Fruit fly (Drosophila melanogaster) whole organism, embryonic: Measurements from ENCODE around the gene Cpsf5.
A peak's percentile ranks its signal among the peaks of the same experiment; 100 is the strongest.

Source experiments
- BEAF-32 ChIP-seq: fragments of 200-800 bp; sonication (Bioruptor generic); optimal IDR thresholded peaks from 3 replicates; lab custom pipeline; 2017; ENCODE audit warnings: missing biosample characterization, missing genetic modification characterization, mild to moderate bottlenecking, moderate library complexity, missing genetic modification reagents
- Bgb ChIP-seq: fragments of 200-800 bp; sonication (Bioruptor generic); IDR thresholded peaks from 2 replicates; pipeline ENCODE4 v1.3.6; 2022; ENCODE audit warnings: missing biosample characterization, missing genetic modification characterization; ENCODE audit not compliant: partially characterized antibody
- CG10209 ChIP-seq: fragments of 200-800 bp; sonication (Bioruptor generic); optimal IDR thresholded peaks from 3 replicates; lab custom pipeline; 2017; ENCODE audit warnings: missing biosample characterization, mild to moderate bottlenecking, missing genetic modification characterization, missing genetic modification reagents
- CG10321 ChIP-seq: fragments of 200-800 bp; sonication (Bioruptor generic); IDR thresholded peaks from 2 replicates; pipeline ENCODE4 v1.3.6; 2022; ENCODE audit warnings: missing biosample characterization, missing genetic modification characterization
- CG10654 ChIP-seq: fragments of 200-800 bp; sonication (Bioruptor generic); optimal IDR thresholded peaks from 2 replicates; lab custom pipeline; 2016; ENCODE audit warnings: missing biosample characterization, missing genetic modification characterization
- CG12104 ChIP-seq: fragments of 200-800 bp; sonication (Bioruptor generic); optimal IDR thresholded peaks from 3 replicates; lab custom pipeline; 2016; ENCODE audit warnings: missing biosample characterization, missing genetic modification characterization
- CG12155 ChIP-seq: fragments of 200-800 bp; sonication (Bioruptor generic); optimal IDR thresholded peaks from 3 replicates; lab custom pipeline; 2016; ENCODE audit warnings: missing biosample characterization, missing genetic modification characterization
- CG12769 ChIP-seq: fragments of 200-800 bp; sonication (Bioruptor generic); optimal IDR thresholded peaks from 2 replicates; lab custom pipeline; 2019; ENCODE audit warnings: missing biosample characterization, mild to moderate bottlenecking, missing genetic modification characterization, moderate library complexity
- CG13424 ChIP-seq: fragments of 200-800 bp; sonication (Bioruptor generic); optimal IDR thresholded peaks from 2 replicates; lab custom pipeline; 2019; ENCODE audit warnings: missing biosample characterization, mild to moderate bottlenecking, missing genetic modification characterization, moderate library complexity
- CG14014 ChIP-seq: fragments of 200-800 bp; sonication (Bioruptor generic); IDR thresholded peaks from 2 replicates; pipeline ENCODE4 v1.3.6; 2022; ENCODE audit warnings: missing biosample characterization, missing genetic modification characterization
- CG14860 ChIP-seq: fragments of 200-800 bp; sonication (Bioruptor generic); IDR thresholded peaks from 3 replicates; pipeline ENCODE4 v1.3.6; 2022; ENCODE audit warnings: missing biosample characterization, missing genetic modification characterization; ENCODE audit not compliant: partially characterized antibody
- CG15601 ChIP-seq: fragments of 200-800 bp; sonication (Bioruptor generic); optimal IDR thresholded peaks from 3 replicates; lab custom pipeline; 2019; ENCODE audit warnings: missing biosample characterization, mild to moderate bottlenecking, missing genetic modification characterization, moderate library complexity
- CG16815 ChIP-seq: fragments of 200-800 bp; sonication (Bioruptor generic); optimal IDR thresholded peaks from 3 replicates; lab custom pipeline; 2017; ENCODE audit warnings: missing biosample characterization, mild to moderate bottlenecking, missing genetic modification characterization
- CG17612 ChIP-seq: fragments of 200-800 bp; sonication (Bioruptor generic); IDR thresholded peaks from 2 replicates; pipeline ENCODE4 v1.3.6; 2022; ENCODE audit warnings: missing biosample characterization, missing genetic modification characterization
- CG2875 ChIP-seq: fragments of 200-800 bp; sonication (Bioruptor generic); optimal IDR thresholded peaks from 2 replicates; lab custom pipeline; 2017; ENCODE audit warnings: missing biosample characterization, mild to moderate bottlenecking, missing genetic modification characterization, missing genetic modification reagents
- CG31388 ChIP-seq: fragments of 200-800 bp; sonication (Bioruptor generic); optimal IDR thresholded peaks from 2 replicates; lab custom pipeline; 2016; ENCODE audit warnings: missing biosample characterization, missing genetic modification characterization
- CG34376 ChIP-seq: fragments of 200-800 bp; sonication (Bioruptor generic); optimal IDR thresholded peaks from 2 replicates; lab custom pipeline; 2018; ENCODE audit warnings: missing biosample characterization, mild to moderate bottlenecking, missing genetic modification characterization
- CG3838 ChIP-seq: fragments of 200-800 bp; sonication (Bioruptor generic); optimal IDR thresholded peaks from 3 replicates; lab custom pipeline; 2016; ENCODE audit warnings: missing biosample characterization, missing genetic modification characterization
- CG3847 ChIP-seq: fragments of 200-800 bp; sonication (Bioruptor generic); IDR thresholded peaks from 2 replicates; pipeline ENCODE4 v1.3.6; 2022; ENCODE audit warnings: missing biosample characterization, missing genetic modification characterization
- CG4360 ChIP-seq: fragments of 200-800 bp; sonication (Bioruptor generic); IDR thresholded peaks from 2 replicates; pipeline ENCODE4 v1.3.6; 2022; ENCODE audit warnings: missing biosample characterization, missing genetic modification characterization
- CG4424 ChIP-seq: fragments of 200-800 bp; sonication (Bioruptor generic); optimal IDR thresholded peaks from 3 replicates; lab custom pipeline; 2016; ENCODE audit warnings: missing biosample characterization, missing genetic modification characterization
- CG7372 ChIP-seq: fragments of 200-800 bp; sonication (Bioruptor generic); IDR thresholded peaks from 2 replicates; pipeline ENCODE4 v1.3.6; 2022; ENCODE audit warnings: missing biosample characterization, missing genetic modification characterization
- CG8765 ChIP-seq: fragments of 200-800 bp; sonication (Bioruptor generic); IDR thresholded peaks from 2 replicates; pipeline ENCODE4 v1.3.6; 2022; ENCODE audit warnings: missing biosample characterization, missing genetic modification characterization
- CG9727 ChIP-seq: fragments of 200-800 bp; sonication (Bioruptor generic); optimal IDR thresholded peaks from 3 replicates; lab custom pipeline; 2017; ENCODE audit warnings: missing biosample characterization, mild to moderate bottlenecking, missing genetic modification characterization
- CG9876 ChIP-seq: fragments of 200-800 bp; sonication (Bioruptor generic); optimal IDR thresholded peaks from 2 replicates; lab custom pipeline; 2016; ENCODE audit warnings: missing biosample characterization, missing genetic modification characterization
- Chrac-16 ChIP-seq: fragments of 200-800 bp; sonication (Bioruptor generic); optimal IDR thresholded peaks from 3 replicates; lab custom pipeline; 2016; ENCODE audit warnings: missing biosample characterization, missing genetic modification characterization
- Dip3 ChIP-seq: fragments of 200-800 bp; sonication (Bioruptor generic); optimal IDR thresholded peaks from 3 replicates; lab custom pipeline; 2016; ENCODE audit warnings: missing biosample characterization, missing genetic modification characterization
- HLH3B ChIP-seq: fragments of 200-800 bp; sonication (Bioruptor generic); IDR thresholded peaks from 2 replicates; pipeline ENCODE4 v1.3.6; 2022; ENCODE audit warnings: missing biosample characterization, missing genetic modification characterization
- HLH4C ChIP-seq: fragments of 200-800 bp; sonication (Bioruptor generic); IDR thresholded peaks from 3 replicates; pipeline ENCODE4 v1.3.6; 2022; ENCODE audit warnings: missing biosample characterization, missing genetic modification characterization; ENCODE audit not compliant: partially characterized antibody
- Hmx ChIP-seq: fragments of 200-800 bp; sonication (Bioruptor generic); optimal IDR thresholded peaks from 2 replicates; lab custom pipeline; 2016; ENCODE audit warnings: missing biosample characterization, missing genetic modification characterization
- Med ChIP-seq: fragments of 200-800 bp; sonication (Bioruptor generic); peaks from one replicate; lab custom pipeline; 2016; ENCODE audit warnings: missing biosample characterization, missing genetic modification characterization, mild to moderate bottlenecking, inconsistent platforms, moderate library complexity
- NK7.1 ChIP-seq: fragments of 200-800 bp; sonication (Bioruptor generic); optimal IDR thresholded peaks from 3 replicates; lab custom pipeline; 2016; ENCODE audit warnings: missing biosample characterization, missing genetic modification characterization
- Xrp1 ChIP-seq: fragments of 200-800 bp; sonication (Bioruptor generic); IDR thresholded peaks from 2 replicates; pipeline ENCODE4 v1.3.6; 2022; ENCODE audit warnings: missing biosample characterization, missing genetic modification characterization
- bab2 ChIP-seq: fragments of 200-800 bp; sonication (Bioruptor generic); optimal IDR thresholded peaks from 2 replicates; lab custom pipeline; 2016; ENCODE audit warnings: missing biosample characterization, missing genetic modification characterization
- br ChIP-seq: fragments of >200 bp; optimal IDR thresholded peaks from 2 replicates; lab custom pipeline; 2017
- cg ChIP-seq: fragments of 200-800 bp; sonication (Bioruptor generic); optimal IDR thresholded peaks from 3 replicates; lab custom pipeline; 2019; ENCODE audit warnings: missing biosample characterization, mild to moderate bottlenecking, missing genetic modification characterization, moderate library complexity
- croc ChIP-seq: fragments of 200-800 bp; sonication (Bioruptor generic); conservative IDR thresholded peaks from 3 replicates; pipeline ENCODE4 v1.3.6; 2022; ENCODE audit warnings: missing biosample characterization, missing genetic modification characterization
- exex ChIP-seq: fragments of 200-800 bp; sonication (Bioruptor generic); optimal IDR thresholded peaks from 4 replicates; lab custom pipeline; 2018; ENCODE audit warnings: missing biosample characterization, mild to moderate bottlenecking, missing genetic modification characterization, moderate library complexity
- fd64A ChIP-seq: fragments of 200-800 bp; sonication (Bioruptor generic); optimal IDR thresholded peaks from 3 replicates; lab custom pipeline; 2018; ENCODE audit warnings: missing biosample characterization, mild to moderate bottlenecking, missing genetic modification characterization
- gfzf ChIP-seq: fragments of 200-800 bp; sonication (Bioruptor generic); optimal IDR thresholded peaks from 2 replicates; lab custom pipeline; 2016; ENCODE audit warnings: missing biosample characterization, mild to moderate bottlenecking, missing genetic modification characterization, moderate library complexity
- hb ChIP-seq: fragments of 200-800 bp; sonication (Bioruptor generic); IDR thresholded peaks from 3 replicates; pipeline ENCODE4 v1.3.6; 2022; ENCODE audit warnings: missing biosample characterization, missing genetic modification characterization; ENCODE audit not compliant: partially characterized antibody
- mld ChIP-seq: fragments of 200-800 bp; sonication (Bioruptor generic); IDR thresholded peaks from 3 replicates; pipeline ENCODE4 v1.3.6; 2022; ENCODE audit warnings: missing biosample characterization, missing genetic modification characterization; ENCODE audit not compliant: partially characterized antibody
- pita ChIP-seq: fragments of 200-800 bp; sonication (Bioruptor generic); optimal IDR thresholded peaks from 2 replicates; lab custom pipeline; 2017; ENCODE audit warnings: missing biosample characterization, mild to moderate bottlenecking, missing genetic modification characterization
- pnt ChIP-seq: fragments of 200-800 bp; sonication (Bioruptor generic); optimal IDR thresholded peaks from 3 replicates; lab custom pipeline; 2016; ENCODE audit warnings: missing biosample characterization, missing genetic modification characterization
- pum ChIP-seq: fragments of 200-800 bp; sonication (Bioruptor generic); optimal IDR thresholded peaks from 2 replicates; lab custom pipeline; 2016; ENCODE audit warnings: missing biosample characterization, missing genetic modification characterization
- row ChIP-seq: fragments of 200-800 bp; sonication (Bioruptor generic); IDR thresholded peaks from 3 replicates; pipeline ENCODE4 v1.3.6; 2022; ENCODE audit warnings: missing biosample characterization, missing genetic modification characterization
- sna ChIP-seq: fragments of 200-800 bp; sonication (Bioruptor generic); IDR thresholded peaks from 2 replicates; pipeline ENCODE4 v1.3.6; 2022; ENCODE audit warnings: missing biosample characterization, missing genetic modification characterization; ENCODE audit not compliant: partially characterized antibody
- sob ChIP-seq: fragments of 200-800 bp; sonication (Bioruptor generic); IDR thresholded peaks from 2 replicates; pipeline ENCODE4 v1.3.6; 2022; ENCODE audit warnings: missing biosample characterization, missing genetic modification characterization
- tgo ChIP-seq: fragments of 200-800 bp; sonication (Bioruptor generic); IDR thresholded peaks from 3 replicates; pipeline ENCODE4 v1.3.6; 2022; ENCODE audit warnings: missing biosample characterization, missing genetic modification characterization

Cpsf5 gene

DNA sequence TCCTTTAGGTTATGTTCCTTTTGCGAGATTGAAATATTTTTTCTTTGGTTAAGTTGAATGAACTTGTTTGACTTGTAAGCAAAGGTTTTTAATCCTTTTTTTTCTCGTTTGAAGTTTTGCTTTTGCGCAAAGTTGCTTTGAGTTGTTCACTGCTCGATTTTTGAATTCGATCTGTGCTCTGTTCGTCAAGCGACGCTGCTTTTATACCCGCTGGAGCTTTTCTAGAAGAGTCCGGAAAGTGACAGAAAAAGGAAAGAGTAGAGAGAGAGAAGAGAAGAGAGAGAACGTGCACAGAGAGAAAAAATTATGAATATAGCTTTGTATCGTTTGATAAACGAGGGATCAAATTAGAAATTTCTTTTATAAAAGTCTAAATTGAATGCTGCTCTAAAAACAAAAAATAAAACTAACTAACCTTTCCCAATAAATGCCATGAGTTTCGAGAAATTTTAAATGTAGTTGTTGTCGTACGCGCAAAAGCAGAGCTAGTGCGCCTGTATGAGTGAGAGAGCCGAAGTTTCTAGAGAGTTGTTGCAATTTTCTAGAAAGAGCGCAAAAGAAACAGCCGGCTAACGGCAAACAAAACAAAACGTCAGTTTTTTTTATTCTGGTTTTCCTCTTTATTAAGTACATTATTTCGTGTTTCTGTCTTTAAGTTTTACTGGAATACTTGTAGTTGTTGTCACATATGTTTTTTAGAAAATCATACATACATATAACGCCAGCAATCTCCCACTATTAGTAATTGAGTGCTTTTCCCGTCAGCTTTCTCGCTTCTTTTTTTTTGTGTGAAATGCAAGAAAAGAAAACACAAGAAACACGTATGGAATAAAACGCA, 33.4 kb upstream of the Cpsf5 start, which contains the start of gene Hsp26 (continued):
- TF ChIP-seq CG12155 (GFP tag; lab: Kevin White, UChicago) (peak; percentile 83), sna (GFP tag; lab: Robert Waterston, UW) (no peak), pum (GFP tag; lab: Kevin White, UChicago) (peak; percentile 81), fd64A (GFP tag; lab: Kevin White, UChicago) (no peak), CG12769 (tag; lab: Kevin White, UChicago) (peak; percentile 62), tgo (peak; percentile 82), CG14014 (GFP tag; lab: Robert Waterston, UW) (peak; percentile 85), CG9727 (GFP tag; lab: Kevin White, UChicago) (peak; percentile 74), CG4424 (GFP tag; lab: Kevin White, UChicago) (peak; percentile 83), Med (GFP tag; lab: Kevin White, UChicago) (peak; percentile 98), pnt (GFP tag; lab: Kevin White, UChicago) (peak; percentile 85), Xrp1 (GFP tag; lab: Robert Waterston, UW) (peak; percentile 91), row (GFP tag; lab: Robert Waterston, UW) (peak; percentile 93), exex (no peak), CG9876 (peak; percentile 74), BEAF-32 (GFP tag; lab: Kevin White, UChicago) (no peak), mld (no peak), sob (peak; percentile 82), hb (no peak), cg (GFP tag; lab: Kevin White, UChicago) (peak; percentile 89), CG8765 (peak; percentile 22; the same call in 1 of the 2 replicates), gfzf (no peak), Dip3 (GFP tag; lab: Kevin White, UChicago) (peak; percentile 81), CG7372 (GFP tag; lab: Robert Waterston, UW) (0 out of 2 replicates have a peak, but pooled peaks have one; percentile 35), br (lab: Kevin White, UChicago) (no peak), Chrac-16 (GFP tag; lab: Kevin White, UChicago) (peak; percentile 75), CG10654 (GFP tag; lab: Kevin White, UChicago) (peak; percentile 56), CG14860 (no peak), CG31388 (GFP tag; lab: Kevin White, UChicago) (peak; percentile 21), CG3838 (GFP tag; lab: Kevin White, UChicago) (peak; percentile 34), CG13424 (tag; lab: Kevin White, UChicago) (peak; percentile 87), NK7.1 (GFP tag; lab: Kevin White, UChicago) (peak; percentile 70), CG3847 (GFP tag; lab: Robert Waterston, UW) (peak; percentile 66), CG17612 (GFP tag; lab: Robert Waterston, UW) (peak; percentile 56; the same call in 1 of the 2 replicates), Bgb (no peak; the same call in 1 of the 2 replicates), pita (GFP tag; lab: Kevin White, UChicago) (no peak), HLH4C (GFP tag; lab: Robert Waterston, UW) (no peak), CG4360 (GFP tag; lab: Robert Waterston, UW) (peak; percentile 54), croc (GFP tag; lab: Robert Waterston, UW) (peak; percentile 55; the same call in 2 of the 3 replicates), Hmx (peak; percentile 55), bab2 (GFP tag; lab: Kevin White, UChicago) (peak; percentile 83), CG10321 (GFP tag; lab: Robert Waterston, UW) (peak; percentile 24; the same call in 1 of the 2 replicates), CG15601 (tag; lab: Kevin White, UChicago) (peak; percentile 85), CG2875 (GFP tag; lab: Kevin White, UChicago) (peak; percentile 73), CG12104 (GFP tag; lab: Kevin White, UChicago) (peak; percentile 45), CG16815 (peak; percentile 40), CG34376 (GFP tag; lab: Kevin White, UChicago) (peak; percentile 83), HLH3B (GFP tag; lab: Robert Waterston, UW) (peak; percentile 89), CG10209 (GFP tag; lab: Kevin White, UChicago) (peak; percentile 80)
